Worm (Caenorhabditis elegans) whole organism, L1 larva: ENCODE measurements around the gene acd-3.

Experiments used
- C04F5.9 ChIP-seq: sonication (generic microtip); optimal IDR thresholded peaks from 2 replicates; lab custom pipeline; 2016; ENCODE audit warnings: missing genetic modification characterization, missing compliant biosample characterization
- C34B4.2 ChIP-seq: sonication (generic microtip); optimal IDR thresholded peaks from 2 replicates; lab custom pipeline; 2017; ENCODE audit warnings: mild to moderate bottlenecking, missing genetic modification characterization, missing compliant biosample characterization
- Y116A8C.19 ChIP-seq: sonication (generic microtip); optimal IDR thresholded peaks from 2 replicates; lab custom pipeline; 2016; ENCODE audit warnings: missing compliant biosample characterization, missing genetic modification characterization, borderline replicate concordance
- aha-1 ChIP-seq: fragments of 150-350 bp; optimal IDR thresholded peaks from 2 replicates; lab custom pipeline; 2014; ENCODE audit warnings: missing biosample characterization, missing genetic modification characterization
- alr-1 ChIP-seq: fragments of 200-800 bp; sonication (Bioruptor generic); optimal IDR thresholded peaks from 2 replicates; lab custom pipeline; 2018; ENCODE audit warnings: borderline replicate concordance, mild to moderate bottlenecking, missing genetic modification characterization, missing compliant biosample characterization
- aly-2 ChIP-seq: fragments of 150-350 bp; optimal IDR thresholded peaks from 2 replicates; lab custom pipeline; 2014; ENCODE audit warnings: missing biosample characterization, missing genetic modification characterization
- blmp-1 ChIP-seq: fragments of 150-350 bp; optimal IDR thresholded peaks from 2 replicates; lab custom pipeline; 2014; ENCODE audit warnings: missing biosample characterization, missing genetic modification characterization
- ceh-8 ChIP-seq: fragments of 200-800 bp; sonication (Bioruptor generic); optimal IDR thresholded peaks from 2 replicates; lab custom pipeline; 2018; ENCODE audit warnings: mild to moderate bottlenecking, missing genetic modification characterization, moderate library complexity, missing compliant biosample characterization
- ceh-82 ChIP-seq, 3 experiments: fragments of 150-350 bp in 1 of 3; sonication (generic microtip) in 2 of 3; optimal IDR thresholded peaks; 2 replicates each; lab custom pipeline; 2014 to 2017; ENCODE audit warnings: missing biosample characterization in 3 of 3, missing genetic modification characterization in 3 of 3
- ceh-88 ChIP-seq: fragments of 200-800 bp; sonication (Bioruptor generic); IDR thresholded peaks from 2 replicates; pipeline ENCODE4 v1.3.6; 2022; ENCODE audit warnings: missing genetic modification characterization, missing compliant biosample characterization
- ceh-90 ChIP-seq: sonication (generic microtip); optimal IDR thresholded peaks from 2 replicates; lab custom pipeline; 2016; ENCODE audit warnings: missing genetic modification characterization, missing compliant biosample characterization
- ces-1 ChIP-seq: fragments of 150-350 bp; optimal IDR thresholded peaks from 2 replicates; lab custom pipeline; 2014; ENCODE audit warnings: missing biosample characterization, missing genetic modification reagents, missing genetic modification characterization
- dsc-1 ChIP-seq: sonication (generic microtip); optimal IDR thresholded peaks from 2 replicates; lab custom pipeline; 2016; ENCODE audit warnings: mild to moderate bottlenecking, missing genetic modification characterization, missing compliant biosample characterization
- efl-1 ChIP-seq, 4 experiments: fragments of 150-350 bp; optimal IDR thresholded peaks in 3 of 4; peaks in 1 of 4; 1 replicate in 1 of 4; 2 replicates in 3 of 4; lab custom pipeline; 2014; ENCODE audit warnings: missing biosample characterization in 2 of 4, missing genetic modification characterization in 2 of 4, missing genetic modification reagents in 2 of 4
- efl-3 ChIP-seq: fragments of 200-800 bp; sonication (Bioruptor generic); optimal IDR thresholded peaks from 2 replicates; lab custom pipeline; 2018; ENCODE audit warnings: mild to moderate bottlenecking, missing genetic modification characterization, missing compliant biosample characterization
- egl-13 ChIP-seq: sonication (generic microtip); optimal IDR thresholded peaks from 2 replicates; lab custom pipeline; 2016; ENCODE audit warnings: missing genotype, missing genetic modification reagents, missing genetic modification characterization, missing compliant biosample characterization
- elt-3 ChIP-seq, 6 experiments: fragments of 150-350 bp in 1 of 6; sonication (generic microtip); optimal IDR thresholded peaks; 2 replicates each; lab custom pipeline; 2017 to 2018; ENCODE audit warnings: missing biosample characterization in 6 of 6, missing genetic modification characterization in 6 of 6, inconsistent platforms in 1 of 6
- fkh-10 ChIP-seq: sonication (generic microtip); optimal IDR thresholded peaks from 2 replicates; lab custom pipeline; 2017; ENCODE audit warnings: missing biosample characterization, missing genetic modification reagents, missing genetic modification characterization
- fkh-4 ChIP-seq: sonication (generic microtip); optimal IDR thresholded peaks from 2 replicates; lab custom pipeline; 2016; ENCODE audit warnings: missing compliant biosample characterization, missing genetic modification characterization, borderline replicate concordance
- fos-1 ChIP-seq: fragments of 150-350 bp; optimal IDR thresholded peaks from 2 replicates; lab custom pipeline; 2014; ENCODE audit warnings: missing biosample characterization, missing genetic modification characterization
- grh-1 ChIP-seq: fragments of 200-800 bp; sonication (Bioruptor generic); IDR thresholded peaks from 2 replicates; pipeline ENCODE4 v1.3.6; 2022; ENCODE audit warnings: missing genetic modification reagents, missing genetic modification characterization, missing compliant biosample characterization
- hlh-17 ChIP-seq: fragments of 200-800 bp; sonication (Bioruptor generic); optimal IDR thresholded peaks from 2 replicates; lab custom pipeline; 2018; ENCODE audit warnings: missing genetic modification characterization, mild to moderate bottlenecking, missing compliant biosample characterization, moderate library complexity, borderline replicate concordance
- hlh-4 ChIP-seq: sonication (generic microtip); optimal IDR thresholded peaks from 2 replicates; lab custom pipeline; 2016; ENCODE audit warnings: mild to moderate bottlenecking, missing genetic modification characterization, missing compliant biosample characterization
- hpl-2 ChIP-seq: fragments of 150-350 bp; optimal IDR thresholded peaks from 2 replicates; lab custom pipeline; 2014; ENCODE audit warnings: missing biosample characterization, missing genetic modification reagents, missing genetic modification characterization
- isw-1 ChIP-seq: fragments of 200-800 bp; sonication (Bioruptor generic); IDR thresholded peaks from 2 replicates; pipeline ENCODE4 v1.3.6; 2022; ENCODE audit warnings: missing genetic modification characterization, missing compliant biosample characterization
- jun-1 ChIP-seq: fragments of 150-350 bp; optimal IDR thresholded peaks from 2 replicates; lab custom pipeline; 2014; ENCODE audit warnings: missing biosample characterization, missing genetic modification reagents, missing genetic modification characterization
- lin-13 ChIP-seq: fragments of 150-350 bp; optimal IDR thresholded peaks from 2 replicates; lab custom pipeline; 2014; ENCODE audit warnings: missing biosample characterization, missing genetic modification reagents, missing genetic modification characterization
- lin-15B ChIP-seq: fragments of 150-350 bp; sonication (generic microtip); optimal IDR thresholded peaks from 3 replicates; lab custom pipeline; 2014; ENCODE audit warnings: missing biosample characterization, missing genetic modification characterization
- lin-35 ChIP-seq, 2 experiments: fragments of 150-350 bp; optimal IDR thresholded peaks; 2 replicates each; lab custom pipeline; 2014; ENCODE audit warnings: missing biosample characterization in 2 of 2, missing genetic modification characterization in 2 of 2, missing genetic modification reagents in 2 of 2
- lin-39 ChIP-seq: fragments of 150-350 bp; optimal IDR thresholded peaks from 2 replicates; lab custom pipeline; 2014; ENCODE audit warnings: missing biosample characterization, missing genetic modification reagents, missing genetic modification characterization
- mep-1 ChIP-seq: fragments of 150-350 bp; optimal IDR thresholded peaks from 2 replicates; lab custom pipeline; 2014; ENCODE audit warnings: missing biosample characterization, missing genetic modification characterization
- nhr-12 ChIP-seq: sonication (generic microtip); optimal IDR thresholded peaks from 2 replicates; lab custom pipeline; 2017; ENCODE audit warnings: missing biosample characterization, missing genetic modification characterization
- nhr-237 ChIP-seq: fragments of 150-350 bp; optimal IDR thresholded peaks from 2 replicates; lab custom pipeline; 2014; ENCODE audit warnings: missing biosample characterization, missing genetic modification characterization
- nhr-28 ChIP-seq: fragments of 150-350 bp; optimal IDR thresholded peaks from 2 replicates; lab custom pipeline; 2014; ENCODE audit warnings: missing biosample characterization, missing genetic modification characterization
- nhr-47 ChIP-seq: sonication (generic microtip); optimal IDR thresholded peaks from 2 replicates; lab custom pipeline; 2016; ENCODE audit warnings: mild to moderate bottlenecking, missing genetic modification characterization, moderate library complexity, missing compliant biosample characterization
- nhr-84 ChIP-seq: sonication (generic microtip); optimal IDR thresholded peaks from 2 replicates; lab custom pipeline; 2017; ENCODE audit warnings: missing biosample characterization, missing genetic modification characterization
- nhr-85 ChIP-seq: sonication (generic microtip); peaks from one replicate; lab custom pipeline; 2016; ENCODE audit warnings: missing genetic modification characterization, inconsistent platforms, missing compliant biosample characterization
- pax-3 ChIP-seq: fragments of 200-800 bp; sonication (Bioruptor generic); optimal IDR thresholded peaks from 2 replicates; lab custom pipeline; 2018; ENCODE audit warnings: mild to moderate bottlenecking, missing genetic modification characterization, moderate library complexity, missing compliant biosample characterization
- snpc-4 ChIP-seq: fragments of 150-350 bp; optimal IDR thresholded peaks from 2 replicates; lab custom pipeline; 2014; ENCODE audit warnings: missing biosample characterization, missing genetic modification characterization
- snu-23 ChIP-seq: sonication (generic microtip); optimal IDR thresholded peaks from 2 replicates; lab custom pipeline; 2016; ENCODE audit warnings: missing genetic modification characterization, missing compliant biosample characterization
- sox-4 ChIP-seq: sonication (generic microtip); optimal IDR thresholded peaks from 2 replicates; lab custom pipeline; 2016; ENCODE audit warnings: missing genetic modification characterization, missing compliant biosample characterization
- sptf-1 ChIP-seq: fragments of 150-350 bp; optimal IDR thresholded peaks from 2 replicates; lab custom pipeline; 2014; ENCODE audit warnings: missing biosample characterization, missing genetic modification characterization
- sup-37 ChIP-seq: fragments of 200-800 bp; sonication (Bioruptor generic); optimal IDR thresholded peaks from 2 replicates; lab custom pipeline; 2018; ENCODE audit warnings: mild to moderate bottlenecking, missing genetic modification characterization, missing compliant biosample characterization
- tbx-2 ChIP-seq: sonication (generic microtip); optimal IDR thresholded peaks from 2 replicates; lab custom pipeline; 2016; ENCODE audit warnings: missing genetic modification characterization, missing compliant biosample characterization
- unc-130 ChIP-seq: fragments of 150-350 bp; optimal IDR thresholded peaks from 2 replicates; lab custom pipeline; 2017; ENCODE audit warnings: missing biosample characterization, missing genetic modification characterization, inconsistent platforms
- unc-30 ChIP-seq: sonication (generic microtip); optimal IDR thresholded peaks from 2 replicates; lab custom pipeline; 2017; ENCODE audit warnings: missing biosample characterization, missing genetic modification characterization
- unc-98 ChIP-seq: fragments of 200-800 bp; sonication (Bioruptor generic); IDR thresholded peaks from 2 replicates; pipeline ENCODE4 v1.3.6; 2022; ENCODE audit warnings: missing genetic modification characterization, missing compliant biosample characterization
- vab-15 ChIP-seq: sonication (generic microtip); optimal IDR thresholded peaks from 2 replicates; lab custom pipeline; 2017; ENCODE audit warnings: missing genotype, mild to moderate bottlenecking, missing genetic modification characterization, missing compliant biosample characterization
- xbp-1 ChIP-seq: sonication (generic microtip); optimal IDR thresholded peaks from 2 replicates; lab custom pipeline; 2016; ENCODE audit warnings: missing genetic modification characterization, missing compliant biosample characterization
- zip-4 ChIP-seq: fragments of 200-800 bp; sonication (Bioruptor generic); optimal IDR thresholded peaks from 2 replicates; lab custom pipeline; 2018; ENCODE audit warnings: mild to moderate bottlenecking, missing genetic modification characterization, moderate library complexity, missing compliant biosample characterization

Gene acd-3

DNA sequence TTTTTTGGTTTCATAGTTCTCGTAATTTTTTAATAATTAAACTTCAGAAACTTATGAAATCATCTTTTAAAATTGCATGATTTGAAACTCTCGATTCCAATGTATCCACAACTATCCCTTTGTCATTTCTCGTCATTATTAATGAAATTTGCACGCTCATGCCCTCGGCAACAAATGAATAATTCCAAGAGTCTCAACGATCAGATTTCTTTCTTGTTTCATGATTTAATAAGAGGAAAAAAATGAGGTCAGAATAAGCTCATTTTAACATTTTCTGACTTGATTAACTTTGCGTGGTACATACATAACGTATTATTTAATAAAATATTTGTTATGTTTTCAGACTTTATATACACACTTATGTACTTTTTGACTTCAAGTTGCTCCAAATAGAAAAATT is 10.7 kb upstream of the acd-3 start (continued):
- no peak for TF ChIP-seq lin-15B (tag; lab: Kevin White, UChicago)
- no peak for TF ChIP-seq jun-1 (tag; lab: Kevin White, UChicago)
- TF ChIP-seq vab-15 (tag; lab: Kevin White, UChicago): no peak

DNA sequence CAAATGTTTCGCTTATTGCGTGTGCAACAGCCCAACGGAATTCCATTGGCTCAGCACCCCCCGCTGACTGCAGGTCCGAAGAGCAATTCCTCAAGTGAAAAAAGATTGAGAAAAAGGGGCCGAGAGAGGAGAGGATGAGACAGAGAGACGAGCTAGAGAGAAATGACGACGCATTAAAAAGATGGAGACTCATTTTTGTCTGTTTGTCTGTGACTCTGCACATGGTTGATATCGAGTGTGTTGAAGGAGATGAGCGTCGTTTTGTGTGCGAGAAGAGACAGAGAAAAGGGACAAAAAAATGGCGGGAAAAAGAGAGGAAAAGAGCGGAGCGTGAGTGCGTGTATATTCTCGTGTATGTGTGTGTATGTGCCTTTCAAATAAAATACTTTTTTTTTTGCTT is 8.0 kb upstream of the acd-3 start:
- TF ChIP-seq aha-1 (tag; lab: Kevin White, UChicago): no peak
- TF ChIP-seq alr-1 (tag; lab: Kevin White, UChicago): no peak
- peak in 2 of 6 experiments; percentile 27 to 50 for TF ChIP-seq elt-3 (tag; optimal IDR thresholded peaks at IDR 0.05; lab: Kevin White, UChicago)
- TF ChIP-seq efl-3 (GFP tag; lab: Kevin White, UChicago): no peak
- TF ChIP-seq hpl-2: no peak
- no peak; the same call in 1 of the 2 replicates for TF ChIP-seq ceh-88 (GFP tag; lab: Robert Waterston, UW)
- TF ChIP-seq hlh-17: no peak
- no peak for TF ChIP-seq unc-30 (tag; lab: Kevin White, UChicago)
- TF ChIP-seq ceh-82 (tag; optimal IDR thresholded peaks at IDR 0.05; lab: Kevin White, UChicago): peak; percentile 84 to 92 (median 89)
- no peak for TF ChIP-seq C04F5.9 (tag; lab: Kevin White, UChicago)
- TF ChIP-seq unc-98 (GFP tag; lab: Robert Waterston, UW): no peak
- peak; percentile 86 for TF ChIP-seq nhr-85
- peak; percentile 57 for TF ChIP-seq ceh-8 (GFP tag; lab: Kevin White, UChicago)
- TF ChIP-seq isw-1 (GFP tag; lab: Robert Waterston, UW): peak; percentile 73
- peak; percentile 63 for TF ChIP-seq blmp-1 (tag; lab: Kevin White, UChicago)
- TF ChIP-seq sup-37 (GFP tag; lab: Kevin White, UChicago): peak; percentile 38
- TF ChIP-seq sptf-1 (tag; lab: Kevin White, UChicago): no peak
- TF ChIP-seq xbp-1 (tag; lab: Kevin White, UChicago): peak; percentile 85
- TF ChIP-seq pax-3: peak; percentile 69
- no peak for TF ChIP-seq lin-15B (tag; lab: Kevin White, UChicago)
- TF ChIP-seq sox-4 (tag; lab: Kevin White, UChicago): peak; percentile 21
- TF ChIP-seq lin-35 (GFP tag; optimal IDR thresholded peaks at IDR 0.05; lab: Kevin White, UChicago): peak; percentile 82 to 87
- peak; percentile 15 for TF ChIP-seq lin-39 (tag; lab: Kevin White, UChicago)
- no peak for TF ChIP-seq ces-1
- peak; percentile 77 to 94 for TF ChIP-seq efl-1 (optimal IDR thresholded peaks at IDR 0.05; lab: Kevin White, UChicago)
- peak; percentile 67 to 96 for TF ChIP-seq efl-1 (GFP tag; optimal IDR thresholded peaks at IDR 0.05 in 1 of 2; lab: Kevin White, UChicago)
- TF ChIP-seq nhr-237 (tag; lab: Kevin White, UChicago): peak; percentile 71
- TF ChIP-seq fkh-10 (GFP tag; lab: Kevin White, UChicago): peak; percentile 94
- peak; percentile 78 for TF ChIP-seq snpc-4 (tag; lab: Kevin White, UChicago)
- TF ChIP-seq zip-4 (GFP tag; lab: Kevin White, UChicago): no peak
- peak; percentile 46 for TF ChIP-seq unc-130
- peak; percentile 81 for TF ChIP-seq egl-13
- no peak for TF ChIP-seq fkh-4
- peak; percentile 82 for TF ChIP-seq dsc-1 (tag; lab: Kevin White, UChicago)
- TF ChIP-seq lin-13 (GFP tag; lab: Kevin White, UChicago): peak; percentile 86
- peak; percentile 91 for TF ChIP-seq fos-1 (tag; lab: Kevin White, UChicago)
- TF ChIP-seq hlh-4: no peak
- peak; percentile 89 for TF ChIP-seq jun-1 (tag; lab: Kevin White, UChicago)
- TF ChIP-seq mep-1: peak; percentile 89
- no peak for TF ChIP-seq grh-1 (GFP tag; lab: Robert Waterston, UW)
- peak; percentile 96 for TF ChIP-seq snu-23
- TF ChIP-seq aly-2: peak; percentile 32
- no peak for TF ChIP-seq C34B4.2
- peak; percentile 86 for TF ChIP-seq nhr-47 (tag; lab: Kevin White, UChicago)
- TF ChIP-seq ceh-90: no peak
- peak; percentile 92 for TF ChIP-seq tbx-2 (tag; lab: Kevin White, UChicago)
- TF ChIP-seq nhr-12: no peak
- TF ChIP-seq nhr-28 (tag; lab: Kevin White, UChicago): no peak
- no peak for TF ChIP-seq nhr-84
- TF ChIP-seq Y116A8C.19: no peak
